Fruit fly (Drosophila melanogaster) whole organism, embryonic: ENCODE measurements around the gene CG5969.

Source experiments
- Atf-2 ChIP-seq: fragments of 200-800 bp; sonication (Bioruptor generic); optimal IDR thresholded peaks from 2 replicates; lab custom pipeline; 2016; ENCODE audit warnings: missing biosample characterization, missing genetic modification characterization
- CG10543 ChIP-seq: fragments of 200-800 bp; sonication (Bioruptor generic); optimal IDR thresholded peaks from 3 replicates; lab custom pipeline; 2017; ENCODE audit warnings: missing biosample characterization, mild to moderate bottlenecking, missing genetic modification characterization, moderate library complexity
- CG10959 ChIP-seq: fragments of 200-800 bp; sonication (Bioruptor generic); IDR thresholded peaks from 2 replicates; pipeline ENCODE4 v1.3.6; 2022; ENCODE audit warnings: missing biosample characterization, missing genetic modification characterization
- CG11695 ChIP-seq: fragments of 200-800 bp; sonication (Bioruptor generic); IDR thresholded peaks from 3 replicates; pipeline ENCODE4 v1.3.6; 2022; ENCODE audit warnings: missing biosample characterization, missing genetic modification characterization
- CG12219 ChIP-seq: fragments of 200-800 bp; sonication (Bioruptor generic); optimal IDR thresholded peaks from 3 replicates; lab custom pipeline; 2018; ENCODE audit warnings: missing biosample characterization, mild to moderate bottlenecking, missing genetic modification characterization
- CG12659 ChIP-seq: fragments of 200-800 bp; sonication (Bioruptor generic); optimal IDR thresholded peaks from 3 replicates; lab custom pipeline; 2017; ENCODE audit warnings: mild to moderate bottlenecking, missing biosample characterization, missing genetic modification reagents, missing genetic modification characterization
- CG13123 ChIP-seq: fragments of 200-800 bp; sonication (Bioruptor generic); optimal IDR thresholded peaks from 2 replicates; lab custom pipeline; 2016; ENCODE audit warnings: missing biosample characterization, missing genetic modification characterization
- CG13296 ChIP-seq: fragments of 200-800 bp; sonication (Bioruptor generic); optimal IDR thresholded peaks from 3 replicates; lab custom pipeline; 2018; ENCODE audit warnings: missing biosample characterization, mild to moderate bottlenecking, missing genetic modification characterization
- CG13775 ChIP-seq: fragments of 200-800 bp; sonication (Bioruptor generic); optimal IDR thresholded peaks from 3 replicates; lab custom pipeline; 2017; ENCODE audit warnings: missing biosample characterization, mild to moderate bottlenecking, missing genetic modification characterization
- CG14441 ChIP-seq: fragments of 200-800 bp; sonication (Bioruptor generic); IDR thresholded peaks from 2 replicates; pipeline ENCODE4 v1.3.6; 2022; ENCODE audit warnings: missing biosample characterization, missing genetic modification characterization
- CG14710 ChIP-seq: fragments of 200-800 bp; sonication (Bioruptor generic); optimal IDR thresholded peaks from 3 replicates; lab custom pipeline; 2019; ENCODE audit warnings: missing biosample characterization, mild to moderate bottlenecking, missing genetic modification characterization, moderate library complexity
- CG15011 ChIP-seq: fragments of 200-800 bp; sonication (Bioruptor generic); optimal IDR thresholded peaks from 3 replicates; lab custom pipeline; 2018; ENCODE audit warnings: missing biosample characterization, mild to moderate bottlenecking, missing genetic modification characterization
- CG15696 ChIP-seq: fragments of 200-800 bp; sonication (Bioruptor generic); optimal IDR thresholded peaks from 2 replicates; lab custom pipeline; 2019; ENCODE audit warnings: missing biosample characterization, mild to moderate bottlenecking, missing genetic modification characterization, moderate library complexity
- CG1603 ChIP-seq: fragments of 200-800 bp; sonication (Bioruptor generic); optimal IDR thresholded peaks from 2 replicates; lab custom pipeline; 2019; ENCODE audit warnings: missing biosample characterization, mild to moderate bottlenecking, missing genetic modification characterization, moderate library complexity
- CG16863 ChIP-seq: fragments of 200-800 bp; sonication (Bioruptor generic); optimal IDR thresholded peaks from 3 replicates; lab custom pipeline; 2016; ENCODE audit warnings: missing biosample characterization, missing genetic modification characterization
- CG18599 ChIP-seq: fragments of 200-800 bp; sonication (Bioruptor generic); optimal IDR thresholded peaks from 3 replicates; lab custom pipeline; 2017; ENCODE audit warnings: missing biosample characterization, missing genetic modification characterization, mild to moderate bottlenecking, moderate library complexity, missing genetic modification reagents
- CG2120 ChIP-seq: fragments of 200-800 bp; sonication (Bioruptor generic); optimal IDR thresholded peaks from 3 replicates; lab custom pipeline; 2016; ENCODE audit warnings: missing biosample characterization, missing genetic modification characterization
- CG2712 ChIP-seq: fragments of 200-800 bp; optimal IDR thresholded peaks from 3 replicates; lab custom pipeline; 2019; ENCODE audit warnings: missing biosample characterization, mild to moderate bottlenecking, missing genetic modification characterization, moderate library complexity
- CG3163 ChIP-seq: fragments of 200-800 bp; sonication (Bioruptor generic); optimal IDR thresholded peaks from 3 replicates; lab custom pipeline; 2016; ENCODE audit warnings: missing biosample characterization, missing genetic modification characterization
- CG33557 ChIP-seq: fragments of 200-800 bp; sonication (Bioruptor generic); optimal IDR thresholded peaks from 2 replicates; lab custom pipeline; 2019; ENCODE audit warnings: missing biosample characterization, mild to moderate bottlenecking, missing genetic modification characterization, moderate library complexity
- CG3838 ChIP-seq: fragments of 200-800 bp; sonication (Bioruptor generic); optimal IDR thresholded peaks from 3 replicates; lab custom pipeline; 2016; ENCODE audit warnings: missing biosample characterization, missing genetic modification characterization
- CG6689 ChIP-seq: fragments of 200-800 bp; sonication (Bioruptor generic); IDR thresholded peaks from 2 replicates; pipeline ENCODE4 v1.3.6; 2022; ENCODE audit warnings: missing biosample characterization, missing genetic modification characterization
- CG8388 ChIP-seq: fragments of 200-800 bp; sonication (Bioruptor generic); optimal IDR thresholded peaks from 2 replicates; lab custom pipeline; 2019; ENCODE audit warnings: missing biosample characterization, mild to moderate bottlenecking, missing genetic modification characterization, moderate library complexity
- CG9215 ChIP-seq: fragments of 200-800 bp; sonication (Bioruptor generic); IDR thresholded peaks from 2 replicates; pipeline ENCODE4 v1.3.6; 2022; ENCODE audit warnings: missing biosample characterization, missing genetic modification characterization
- CG9437 ChIP-seq: fragments of 200-800 bp; sonication (Bioruptor generic); optimal IDR thresholded peaks from 2 replicates; lab custom pipeline; 2018; ENCODE audit warnings: missing biosample characterization, mild to moderate bottlenecking, missing genetic modification characterization
- Chrac-16 ChIP-seq: fragments of 200-800 bp; sonication (Bioruptor generic); optimal IDR thresholded peaks from 3 replicates; lab custom pipeline; 2016; ENCODE audit warnings: missing biosample characterization, missing genetic modification characterization
- CkIIα-i1 ChIP-seq: fragments of 200-800 bp; sonication (Bioruptor generic); IDR thresholded peaks from 2 replicates; pipeline ENCODE4 v1.3.6; 2022; ENCODE audit warnings: missing biosample characterization, missing genetic modification characterization
- CrebB ChIP-seq: fragments of 200-800 bp; sonication (Bioruptor generic); optimal IDR thresholded peaks from 3 replicates; lab custom pipeline; 2018; ENCODE audit warnings: missing biosample characterization, mild to moderate bottlenecking, missing genetic modification characterization
- Dad ChIP-seq: fragments of 200-800 bp; sonication (Bioruptor generic); optimal IDR thresholded peaks from 3 replicates; lab custom pipeline; 2016; ENCODE audit warnings: missing biosample characterization, missing genetic modification characterization
- Dek ChIP-seq: fragments of 200-800 bp; sonication (Bioruptor generic); optimal IDR thresholded peaks from 3 replicates; lab custom pipeline; 2019; ENCODE audit warnings: missing biosample characterization, mild to moderate bottlenecking, missing genetic modification characterization, moderate library complexity
- E2f1 ChIP-seq: fragments of 200-800 bp; sonication (Bioruptor generic); IDR thresholded peaks from 2 replicates; pipeline ENCODE4 v1.3.6; 2022; ENCODE audit warnings: missing biosample characterization, missing genetic modification characterization
- Fer3 ChIP-seq: fragments of 200-800 bp; sonication (Bioruptor generic); optimal IDR thresholded peaks from 2 replicates; lab custom pipeline; 2018; ENCODE audit warnings: missing biosample characterization, mild to moderate bottlenecking, missing genetic modification characterization, moderate library complexity
- HHEX ChIP-seq: fragments of 200-800 bp; sonication (Bioruptor generic); optimal IDR thresholded peaks from 3 replicates; lab custom pipeline; 2017; ENCODE audit warnings: missing biosample characterization, mild to moderate bottlenecking, missing genetic modification characterization, missing genetic modification reagents
- Hr78 ChIP-seq, 2 experiments: fragments of 200-800 bp in 1 of 2; fragments of >200 bp in 1 of 2; sonication (Bioruptor generic) in 1 of 2; optimal IDR thresholded peaks; 2 replicates each; lab custom pipeline; 2017 to 2019; ENCODE audit warnings: missing biosample characterization in 2 of 2, missing genetic modification characterization in 2 of 2, mild to moderate bottlenecking in 1 of 2, moderate library complexity in 1 of 2
- Myb ChIP-seq: fragments of 200-800 bp; sonication (Bioruptor generic); optimal IDR thresholded peaks from 2 replicates; lab custom pipeline; 2016; ENCODE audit warnings: missing biosample characterization, missing genetic modification characterization
- NC2α ChIP-seq: fragments of 200-800 bp; sonication (Bioruptor generic); optimal IDR thresholded peaks from 2 replicates; lab custom pipeline; 2016; ENCODE audit warnings: missing biosample characterization, missing genetic modification characterization
- Poxn ChIP-seq: fragments of 200-800 bp; sonication (Bioruptor generic); IDR thresholded peaks from 2 replicates; pipeline ENCODE4 v1.3.6; 2022; ENCODE audit warnings: missing biosample characterization, missing genetic modification characterization
- Taf1 ChIP-seq: fragments of 200-800 bp; sonication (Bioruptor generic); IDR thresholded peaks from 2 replicates; pipeline ENCODE4 v1.3.6; 2022; ENCODE audit warnings: missing biosample characterization, missing genetic modification characterization
- Tbp ChIP-seq: fragments of >200 bp; optimal IDR thresholded peaks from 2 replicates; lab custom pipeline; 2018; ENCODE audit warnings: missing biosample characterization, missing genetic modification characterization
- az2 ChIP-seq: fragments of 200-800 bp; sonication (Bioruptor generic); optimal IDR thresholded peaks from 3 replicates; lab custom pipeline; 2016; ENCODE audit warnings: missing biosample characterization, missing genetic modification characterization
- bowl ChIP-seq: fragments of 200-800 bp; sonication (Bioruptor generic); IDR thresholded peaks from 2 replicates; pipeline ENCODE4 v1.3.6; 2022; ENCODE audit warnings: missing biosample characterization, missing genetic modification characterization
- br ChIP-seq: fragments of >200 bp; optimal IDR thresholded peaks from 2 replicates; lab custom pipeline; 2017
- da ChIP-seq: fragments of 200-800 bp; sonication (Bioruptor generic); optimal IDR thresholded peaks from 2 replicates; lab custom pipeline; 2016; ENCODE audit warnings: missing biosample characterization, missing genetic modification characterization
- dpn ChIP-seq, 2 experiments: fragments of 200-800 bp; sonication (Bioruptor generic); optimal IDR thresholded peaks; 3 replicates each; lab custom pipeline; 2016; ENCODE audit warnings: missing biosample characterization in 2 of 2, missing genetic modification characterization in 2 of 2
- grau ChIP-seq: fragments of 200-800 bp; optimal IDR thresholded peaks from 3 replicates; lab custom pipeline; 2019; ENCODE audit warnings: missing biosample characterization, mild to moderate bottlenecking, missing genetic modification characterization, moderate library complexity
- gro ChIP-seq: fragments of 200-800 bp; sonication (Bioruptor generic); optimal IDR thresholded peaks from 2 replicates; lab custom pipeline; 2016; ENCODE audit warnings: missing biosample characterization, missing genetic modification characterization
- insv ChIP-seq, 2 experiments: fragments of 200-800 bp; sonication (Bioruptor generic); optimal IDR thresholded peaks; 3 replicates each; lab custom pipeline; 2016 to 2018; ENCODE audit warnings: missing biosample characterization in 2 of 2, missing genetic modification characterization in 2 of 2
- sima ChIP-seq: fragments of 200-800 bp; sonication (Bioruptor generic); optimal IDR thresholded peaks from 2 replicates; lab custom pipeline; 2016; ENCODE audit warnings: missing biosample characterization, missing genetic modification characterization
- stc ChIP-seq: fragments of 200-800 bp; sonication (Bioruptor generic); IDR thresholded peaks from 2 replicates; pipeline ENCODE4 v1.3.6; 2022; ENCODE audit warnings: missing biosample characterization, missing genetic modification characterization
- z ChIP-seq: fragments of 200-800 bp; sonication (Bioruptor generic); IDR thresholded peaks from 3 replicates; pipeline ENCODE4 v1.3.6; 2022; ENCODE audit warnings: missing biosample characterization, missing genetic modification characterization

CG5969 gene

dm6 chr3L:20509121-20509934 lies 35.7 kb downstream of the CG5969 start:
- TF ChIP-seq CG13296 (GFP tag; lab: Kevin White, UChicago) (peak; percentile 84), CkIIα-i1 (no peak), CG10959 (GFP tag; lab: Robert Waterston, UW) (no peak), CG13775 (GFP tag; lab: Kevin White, UChicago) (peak; percentile 86), Fer3 (peak; percentile 71), E2f1 (no peak), sima (GFP tag; lab: Kevin White, UChicago) (no peak), CG2120 (GFP tag; lab: Kevin White, UChicago) (peak; percentile 90), CG9215 (GFP tag; lab: Robert Waterston, UW) (peak; percentile 48), bowl (GFP tag; lab: Robert Waterston, UW) (no peak), Taf1 (GFP tag; lab: Robert Waterston, UW) (no peak), CG18599 (GFP tag; lab: Kevin White, UChicago) (peak; percentile 90), gro (GFP tag; lab: Kevin White, UChicago) (peak; percentile 80), CG1603 (no peak), CG9437 (peak; percentile 88), Chrac-16 (GFP tag; lab: Kevin White, UChicago) (peak; percentile 57), stc (GFP tag; lab: Robert Waterston, UW) (no peak), CG15011 (GFP tag; lab: Kevin White, UChicago) (peak; percentile 85), CG11695 (GFP tag; lab: Robert Waterston, UW) (peak; percentile 41; the same call in 1 of the 3 replicates), br (lab: Kevin White, UChicago) (no peak), CG3838 (GFP tag; lab: Kevin White, UChicago) (peak; percentile 34), CG10543 (GFP tag; lab: Kevin White, UChicago) (peak; percentile 87), CG12219 (GFP tag; lab: Kevin White, UChicago) (peak; percentile 63), CG33557 (GFP tag; lab: Kevin White, UChicago) (peak; percentile 59), Tbp (GFP tag; lab: Kevin White, UChicago) (no peak), az2 (GFP tag; lab: Kevin White, UChicago) (peak; percentile 69), CG14441 (0 out of 2 replicates have a peak, but pooled peaks have one; percentile 13), insv (GFP tag; optimal IDR thresholded peaks at IDR 0.05; lab: Kevin White, UChicago) (peak in 1 of 2 experiments; percentile 45), CG13123 (peak; percentile 43), Dad (GFP tag; lab: Kevin White, UChicago) (peak; percentile 54), HHEX (GFP tag; lab: Kevin White, UChicago) (peak; percentile 69), z (GFP tag; lab: Robert Waterston, UW) (no peak), da (GFP tag; lab: Kevin White, UChicago) (no peak), CG16863 (peak; percentile 67), CrebB (tag; lab: Kevin White, UChicago) (no peak), Myb (GFP tag; lab: Kevin White, UChicago) (peak; percentile 44), NC2α (peak; percentile 25), CG2712 (peak; percentile 85), CG14710 (tag; lab: Kevin White, UChicago) (peak; percentile 78), CG12659 (peak; percentile 86), dpn (GFP tag; optimal IDR thresholded peaks at IDR 0.05; lab: Kevin White, UChicago) (peak; percentile 66 to 76), Atf-2 (peak; percentile 67), Poxn (no peak), grau (tag; lab: Kevin White, UChicago) (peak; percentile 88), Dek (peak; percentile 78), Hr78 (GFP tag; optimal IDR thresholded peaks at IDR 0.05; lab: Kevin White, UChicago) (peak in 1 of 2 experiments; percentile 75), CG8388 (peak; percentile 66), CG15696 (tag; lab: Kevin White, UChicago) (peak; percentile 62), CG6689 (GFP tag; lab: Robert Waterston, UW) (no peak), CG3163 (GFP tag; lab: Kevin White, UChicago) (peak; percentile 84)
